Fruit fly (Drosophila melanogaster) whole organism, wandering third instar larva: ENCODE measurements around the gene Gr10a.

Source experiments
- Abd-B ChIP-seq: fragments of >200 bp; optimal IDR thresholded peaks from 2 replicates; lab custom pipeline; 2017; ENCODE audit warnings: missing biosample characterization, missing genetic modification characterization
- CG32264 ChIP-seq: fragments of 200-800 bp; sonication (Bioruptor generic); optimal IDR thresholded peaks from 2 replicates; lab custom pipeline; 2016; ENCODE audit warnings: missing biosample characterization, missing genetic modification characterization
- CG9705 ChIP-seq: fragments of 200-800 bp; sonication (Bioruptor generic); optimal IDR thresholded peaks from 2 replicates; lab custom pipeline; 2018; ENCODE audit warnings: missing biosample characterization, mild to moderate bottlenecking, missing genetic modification characterization
- CrebA ChIP-seq: fragments of 200-800 bp; sonication (Bioruptor generic); optimal IDR thresholded peaks from 2 replicates; lab custom pipeline; 2016; ENCODE audit warnings: missing biosample characterization, mild to moderate bottlenecking, missing genetic modification characterization, borderline replicate concordance
- Dfd ChIP-seq: fragments of >200 bp; optimal IDR thresholded peaks from 2 replicates; lab custom pipeline; 2017; ENCODE audit warnings: missing biosample characterization, missing genetic modification characterization
- HLH106 ChIP-seq: fragments of 200-800 bp; optimal IDR thresholded peaks from 3 replicates; lab custom pipeline; 2019; ENCODE audit warnings: missing biosample characterization, mild to moderate bottlenecking, missing genetic modification characterization, moderate library complexity
- Hr83 ChIP-seq: fragments of 200-300 bp; sonication (Bioruptor generic); optimal IDR thresholded peaks from 2 replicates; lab custom pipeline; 2016; ENCODE audit warnings: missing biosample characterization, mild to moderate bottlenecking, missing genetic modification characterization, moderate library complexity; ENCODE audit not compliant: poor library complexity, severe bottlenecking
- Mio ChIP-seq: sonication (Bioruptor generic); optimal IDR thresholded peaks from 2 replicates; lab custom pipeline; 2016; ENCODE audit warnings: missing biosample characterization, missing genetic modification characterization
- Myc ChIP-seq: fragments of >200 bp; optimal IDR thresholded peaks from 2 replicates; lab custom pipeline; 2017
- OdsH ChIP-seq: fragments of 200-800 bp; sonication (Bioruptor generic); optimal IDR thresholded peaks from 2 replicates; lab custom pipeline; 2016; ENCODE audit warnings: missing biosample characterization, mild to moderate bottlenecking, missing genetic modification characterization
- Rel ChIP-seq, 2 experiments: fragments of 200-800 bp; sonication (Bioruptor generic) in 1 of 2; optimal IDR thresholded peaks; 2 replicates in 1 of 2; 3 replicates in 1 of 2; lab custom pipeline; 2016 to 2019; ENCODE audit warnings: mild to moderate bottlenecking in 2 of 2, missing biosample characterization in 2 of 2, missing genetic modification characterization in 2 of 2, moderate library complexity in 1 of 2
- Sp1 ChIP-seq: fragments of 200-800 bp; sonication (Bioruptor generic); optimal IDR thresholded peaks from 3 replicates; lab custom pipeline; 2019; ENCODE audit warnings: missing biosample characterization, mild to moderate bottlenecking, missing genetic modification characterization, moderate library complexity
- br ChIP-seq: fragments of 200-800 bp; sonication (Bioruptor generic); optimal IDR thresholded peaks from 2 replicates; lab custom pipeline; 2016; ENCODE audit warnings: missing biosample characterization, missing genetic modification characterization
- dl ChIP-seq, 2 experiments: fragments of 175-275, 200-275 bp in 1 of 2; fragments of 200-275 bp in 1 of 2; sonication (Bioruptor generic); optimal IDR thresholded peaks; lab custom pipeline; 2018; ENCODE audit warnings: mild to moderate bottlenecking in 2 of 2, missing biosample characterization in 2 of 2, missing genetic modification characterization in 2 of 2, moderate library complexity in 2 of 2; ENCODE audit not compliant: partially characterized antibody in 2 of 2, insufficient read depth in 1 of 2
- dsf ChIP-seq: sonication (Bioruptor generic); optimal IDR thresholded peaks from 2 replicates; lab custom pipeline; 2016; ENCODE audit warnings: missing biosample characterization, missing genetic modification characterization, borderline replicate concordance
- ey ChIP-seq: fragments of 200-800 bp; sonication (Bioruptor generic); optimal IDR thresholded peaks from 2 replicates; lab custom pipeline; 2016; ENCODE audit warnings: missing biosample characterization, missing genetic modification characterization
- foxo ChIP-seq, 2 experiments: fragments of 200-800 bp; sonication (Bioruptor generic); optimal IDR thresholded peaks; 2 replicates in 1 of 2; 3 replicates in 1 of 2; lab custom pipeline; 2016 to 2017; ENCODE audit warnings: missing biosample characterization in 2 of 2, missing genetic modification characterization in 2 of 2
- fru ChIP-seq: fragments of 200-800 bp; sonication (Bioruptor generic); optimal IDR thresholded peaks from 3 replicates; lab custom pipeline; 2016; ENCODE audit warnings: missing biosample characterization, mild to moderate bottlenecking, missing genetic modification characterization
- h ChIP-seq: fragments of 200-800 bp; sonication (Bioruptor generic); optimal IDR thresholded peaks from 3 replicates; lab custom pipeline; 2016; ENCODE audit warnings: missing biosample characterization, mild to moderate bottlenecking, missing genetic modification characterization
- jim ChIP-seq: fragments of 175-275, 200-325 bp; sonication (Bioruptor generic); optimal IDR thresholded peaks from 2 replicates; lab custom pipeline; 2016; ENCODE audit warnings: missing biosample characterization, mild to moderate bottlenecking, missing genetic modification characterization
- lola ChIP-seq: fragments of >200 bp; optimal IDR thresholded peaks from 2 replicates; lab custom pipeline; 2017; ENCODE audit warnings: missing biosample characterization, missing genetic modification characterization
- psq ChIP-seq: fragments of 200-800 bp; sonication (Bioruptor generic); optimal IDR thresholded peaks from 3 replicates; lab custom pipeline; 2017; ENCODE audit warnings: missing biosample characterization, mild to moderate bottlenecking, missing genetic modification characterization, moderate library complexity
- rgr ChIP-seq: fragments of 200-800 bp; sonication (Bioruptor generic); optimal IDR thresholded peaks from 3 replicates; lab custom pipeline; 2016; ENCODE audit warnings: missing biosample characterization, mild to moderate bottlenecking, missing genetic modification characterization
- sage ChIP-seq: fragments of 200-800 bp; sonication (Bioruptor generic); optimal IDR thresholded peaks from 2 replicates; lab custom pipeline; 2016; ENCODE audit warnings: missing biosample characterization, mild to moderate bottlenecking, missing genetic modification characterization
- tai ChIP-seq: sonication (Bioruptor generic); optimal IDR thresholded peaks from 2 replicates; lab custom pipeline; 2016; ENCODE audit warnings: missing biosample characterization, missing genetic modification characterization
- woc ChIP-seq: sonication (Bioruptor generic); optimal IDR thresholded peaks from 2 replicates; lab custom pipeline; 2016; ENCODE audit warnings: missing biosample characterization, mild to moderate bottlenecking, missing genetic modification characterization

The Gr10a gene

dm6 chrX:11440944-11441343 is 23.7 kb upstream of the Gr10a start:
- TF ChIP-seq Sp1 (peak; percentile 17), Mio (GFP tag; lab: Kevin White, UChicago) (no peak), Myc (lab: Kevin White, UChicago) (no peak), CG32264 (GFP tag; lab: Kevin White, UChicago) (no peak), lola (GFP tag; lab: Kevin White, UChicago) (no peak), Dfd (GFP tag; lab: Kevin White, UChicago) (no peak), ey (no peak), psq (GFP tag; lab: Kevin White, UChicago) (peak; percentile 24), foxo (GFP tag; optimal IDR thresholded peaks at IDR 0.05; lab: Kevin White, UChicago) (peak in 1 of 2 experiments; percentile 41), OdsH (GFP tag; lab: Kevin White, UChicago) (peak; percentile 37), HLH106 (tag; lab: Kevin White, UChicago) (peak; percentile 33), fru (GFP tag; lab: Kevin White, UChicago) (peak; percentile 37), Abd-B (no peak)

dm6 chrX:11439270-11439669 is 22.0 kb upstream of the Gr10a start:
- TF ChIP-seq OdsH (GFP tag; lab: Kevin White, UChicago): no peak
- no peak for TF ChIP-seq fru (GFP tag; lab: Kevin White, UChicago)
- TF ChIP-seq psq (GFP tag; lab: Kevin White, UChicago): peak; percentile 16

- peak; percentile 17 for TF ChIP-seq Myc (lab: Kevin White, UChicago)
- no peak for TF ChIP-seq Mio (GFP tag; lab: Kevin White, UChicago)
- TF ChIP-seq, all 38 proteins: peak for 1
Measured at dm6 chrX:11433930-11434329, 16.7 kb upstream of the Gr10a start.

- TF ChIP-seq tai (GFP tag; lab: Kevin White, UChicago): peak; percentile 13
- TF ChIP-seq OdsH (GFP tag; lab: Kevin White, UChicago): no peak
- TF ChIP-seq rgr (GFP tag; lab: Kevin White, UChicago): no peak
- TF ChIP-seq h (GFP tag; lab: Kevin White, UChicago): peak; percentile 36
Measured at dm6 chrX:11430940-11431339, 13.7 kb upstream of the Gr10a start.

dm6 chrX:11427282-11427689 is 10.1 kb upstream of the Gr10a start:
- TF ChIP-seq Hr83 (GFP tag; lab: Kevin White, UChicago) (peak; percentile 19), Sp1 (peak; percentile 42), foxo (GFP tag; optimal IDR thresholded peaks at IDR 0.05; lab: Kevin White, UChicago) (peak in 1 of 2 experiments; percentile 25), rgr (GFP tag; lab: Kevin White, UChicago) (peak; percentile 28), ey (no peak), Rel (GFP tag; optimal IDR thresholded peaks at IDR 0.05; lab: Kevin White, UChicago) (no peak), Rel (tag; optimal IDR thresholded peaks at IDR 0.05; lab: Kevin White, UChicago) (peak; percentile 56), woc (GFP tag; lab: Kevin White, UChicago) (no peak), fru (GFP tag; lab: Kevin White, UChicago) (peak; percentile 58), CrebA (GFP tag; lab: Kevin White, UChicago) (no peak), h (GFP tag; lab: Kevin White, UChicago) (peak; percentile 59), Abd-B (no peak), OdsH (GFP tag; lab: Kevin White, UChicago) (peak; percentile 22), dl (GFP tag; optimal IDR thresholded peaks at IDR 0.05; lab: Kevin White, UChicago; ENCODE audit: insufficient read depth in 1 of 2, partially characterized antibody in 2 of 2) (no peak), dsf (no peak), br (GFP tag; lab: Kevin White, UChicago) (peak; percentile 25), CG9705 (GFP tag; lab: Kevin White, UChicago) (no peak)

- TF ChIP-seq sage (no peak), CG9705 (GFP tag; lab: Kevin White, UChicago) (no peak), jim (GFP tag; lab: Kevin White, UChicago) (peak; percentile 4), Rel (GFP tag; optimal IDR thresholded peaks at IDR 0.05; lab: Kevin White, UChicago) (no peak), Rel (tag; optimal IDR thresholded peaks at IDR 0.05; lab: Kevin White, UChicago) (peak; percentile 45)
Measured at dm6 chrX:11425956-11426598, 8.9 kb upstream of the Gr10a start.
